Worm (Caenorhabditis elegans) whole organism, late embryonic: ENCODE data around the gene sdz-13.

Experiments
- K02D7.2 ChIP-seq: sonication (generic microtip); optimal IDR thresholded peaks from 2 replicates; lab custom pipeline; 2017; ENCODE audit warnings: mild to moderate bottlenecking, missing genetic modification characterization, missing compliant biosample characterization
- Y22D7AL.16 ChIP-seq: sonication (generic microtip); optimal IDR thresholded peaks from 2 replicates; lab custom pipeline; 2016; ENCODE audit warnings: missing genetic modification characterization, missing compliant biosample characterization
- ahr-1 ChIP-seq: sonication (generic microtip); optimal IDR thresholded peaks from 2 replicates; lab custom pipeline; 2016; ENCODE audit warnings: missing genetic modification characterization, missing compliant biosample characterization
- ceh-19 ChIP-seq: fragments of 200-800 bp; sonication (Bioruptor generic); optimal IDR thresholded peaks from 2 replicates; lab custom pipeline; 2018; ENCODE audit warnings: mild to moderate bottlenecking, missing genetic modification characterization, missing compliant biosample characterization
- ceh-45 ChIP-seq: fragments of 200-800 bp; sonication (Bioruptor generic); IDR thresholded peaks from 2 replicates; pipeline ENCODE4 v1.3.6; 2022; ENCODE audit warnings: missing genetic modification reagents, missing genetic modification characterization, missing compliant biosample characterization
- eyg-1 ChIP-seq: sonication (generic microtip); optimal IDR thresholded peaks from 2 replicates; lab custom pipeline; 2016; ENCODE audit warnings: missing genotype, missing genetic modification characterization, missing compliant biosample characterization
- fkh-6 ChIP-seq: sonication (generic microtip); optimal IDR thresholded peaks from 2 replicates; lab custom pipeline; 2016; ENCODE audit warnings: missing genetic modification characterization, missing compliant biosample characterization
- nfya-1 ChIP-seq: sonication (generic microtip); optimal IDR thresholded peaks from 2 replicates; lab custom pipeline; 2017; ENCODE audit warnings: missing genetic modification characterization, mild to moderate bottlenecking, missing compliant biosample characterization, antibody characterized with exemption, moderate library complexity
- nhr-11 ChIP-seq: fragments of 150-350 bp; optimal IDR thresholded peaks from 2 replicates; lab custom pipeline; 2014; ENCODE audit warnings: missing biosample characterization, missing genetic modification characterization
- sox-4 ChIP-seq: sonication (generic microtip); optimal IDR thresholded peaks from 2 replicates; lab custom pipeline; 2017; ENCODE audit warnings: mild to moderate bottlenecking, missing genetic modification characterization, inconsistent platforms, missing compliant biosample characterization
- unc-42 ChIP-seq: sonication (generic microtip); optimal IDR thresholded peaks from 2 replicates; lab custom pipeline; 2016; ENCODE audit warnings: missing genotype, missing genetic modification characterization, missing compliant biosample characterization

- TF ChIP-seq sox-4 (tag; lab: Kevin White, UChicago): no peak
- no peak for TF ChIP-seq K02D7.2
- TF ChIP-seq ceh-19 (GFP tag; lab: Kevin White, UChicago): no peak
- no peak for TF ChIP-seq Y22D7AL.16 (tag; lab: Kevin White, UChicago)
- no peak for TF ChIP-seq nfya-1
- TF ChIP-seq fkh-6 (tag; lab: Kevin White, UChicago): no peak
- TF ChIP-seq ceh-45 (GFP tag; lab: Robert Waterston, UW): no peak
- TF ChIP-seq ahr-1 (tag; lab: Kevin White, UChicago): no peak
- TF ChIP-seq eyg-1: no peak
- TF ChIP-seq unc-42 (tag; lab: Kevin White, UChicago): no peak
- TF ChIP-seq nhr-11 (tag; lab: Kevin White, UChicago): no peak
Measured at ce11 chrIV:10919770-10920169, 40.3 kb upstream of the sdz-13 start, which contains the start of gene rbr-2.
